Worm (Caenorhabditis elegans) whole organism, late embryonic: ENCODE results near the gene knl-3.
A peak's percentile ranks its signal among the peaks of the same experiment; 100 is the strongest.

Source experiments
- C08G9.2 ChIP-seq: sonication (generic microtip); optimal IDR thresholded peaks from 2 replicates; lab custom pipeline; 2016; ENCODE audit warnings: mild to moderate bottlenecking, missing genetic modification characterization, moderate library complexity, missing compliant biosample characterization
- C38D4.7 ChIP-seq: fragments of 200-800 bp; sonication (Bioruptor generic); optimal IDR thresholded peaks from 2 replicates; lab custom pipeline; 2018; ENCODE audit warnings: mild to moderate bottlenecking, missing genetic modification characterization, moderate library complexity, missing compliant biosample characterization
- F13H6.1 ChIP-seq: sonication (generic microtip); optimal IDR thresholded peaks from 2 replicates; lab custom pipeline; 2016; ENCODE audit warnings: missing genetic modification characterization, missing compliant biosample characterization
- K02D7.2 ChIP-seq: sonication (generic microtip); optimal IDR thresholded peaks from 2 replicates; lab custom pipeline; 2017; ENCODE audit warnings: mild to moderate bottlenecking, missing genetic modification characterization, missing compliant biosample characterization
- T23F11.4 ChIP-seq: fragments of 200-800 bp; sonication (Bioruptor generic); optimal IDR thresholded peaks from 2 replicates; lab custom pipeline; 2018; ENCODE audit warnings: mild to moderate bottlenecking, missing genetic modification characterization, missing compliant biosample characterization
- Y22D7AL.16 ChIP-seq: sonication (generic microtip); optimal IDR thresholded peaks from 2 replicates; lab custom pipeline; 2016; ENCODE audit warnings: missing genetic modification characterization, missing compliant biosample characterization
- ama-1 ChIP-seq: fragments of 150-350 bp; optimal IDR thresholded peaks from 2 replicates; lab custom pipeline; 2014
- ceh-18 ChIP-seq: sonication (generic microtip); optimal IDR thresholded peaks from 2 replicates; lab custom pipeline; 2016; ENCODE audit warnings: missing genetic modification characterization, missing compliant biosample characterization
- ceh-2 ChIP-seq: sonication (generic microtip); optimal IDR thresholded peaks from 2 replicates; lab custom pipeline; 2016; ENCODE audit warnings: missing genotype, missing genetic modification characterization, missing compliant biosample characterization
- ceh-22 ChIP-seq: sonication (generic microtip); optimal IDR thresholded peaks from 2 replicates; lab custom pipeline; 2017; ENCODE audit warnings: missing biosample characterization, missing genetic modification characterization
- ceh-30 ChIP-seq: fragments of 150-350 bp; optimal IDR thresholded peaks from 2 replicates; lab custom pipeline; 2014; ENCODE audit warnings: missing biosample characterization, missing genetic modification characterization
- ceh-31 ChIP-seq: sonication (generic microtip); optimal IDR thresholded peaks from 2 replicates; lab custom pipeline; 2016; ENCODE audit warnings: missing genetic modification characterization, missing compliant biosample characterization
- ceh-34 ChIP-seq: sonication (generic microtip); optimal IDR thresholded peaks from 2 replicates; lab custom pipeline; 2016; ENCODE audit warnings: mild to moderate bottlenecking, missing genetic modification characterization, missing compliant biosample characterization
- ceh-45 ChIP-seq: fragments of 200-800 bp; sonication (Bioruptor generic); IDR thresholded peaks from 2 replicates; pipeline ENCODE4 v1.3.6; 2022; ENCODE audit warnings: missing genetic modification reagents, missing genetic modification characterization, missing compliant biosample characterization
- ceh-48 ChIP-seq: sonication (generic microtip); optimal IDR thresholded peaks from 2 replicates; lab custom pipeline; 2016; ENCODE audit warnings: missing genetic modification characterization, inconsistent platforms, missing compliant biosample characterization
- ceh-6 ChIP-seq: fragments of 200-800 bp; sonication (Bioruptor generic); optimal IDR thresholded peaks from 2 replicates; lab custom pipeline; 2018; ENCODE audit warnings: mild to moderate bottlenecking, missing genetic modification characterization, missing compliant biosample characterization
- ceh-9 ChIP-seq: sonication (generic microtip); optimal IDR thresholded peaks from 2 replicates; lab custom pipeline; 2016; ENCODE audit warnings: mild to moderate bottlenecking, missing genetic modification characterization, inconsistent platforms, missing compliant biosample characterization
- che-1 ChIP-seq: sonication (generic microtip); optimal IDR thresholded peaks from 2 replicates; lab custom pipeline; 2016; ENCODE audit warnings: mild to moderate bottlenecking, missing genetic modification characterization, missing compliant biosample characterization
- dmd-4 ChIP-seq: sonication (generic microtip); optimal IDR thresholded peaks from 2 replicates; lab custom pipeline; 2016; ENCODE audit warnings: borderline replicate concordance, missing genetic modification characterization, missing compliant biosample characterization
- dve-1 ChIP-seq: sonication (generic microtip); optimal IDR thresholded peaks from 2 replicates; lab custom pipeline; 2017; ENCODE audit warnings: antibody characterized with exemption, mild to moderate bottlenecking, missing genetic modification characterization, missing compliant biosample characterization
- elt-2 ChIP-seq: sonication (generic microtip); optimal IDR thresholded peaks from 2 replicates; lab custom pipeline; 2016; ENCODE audit warnings: missing genetic modification reagents, missing genetic modification characterization, missing compliant biosample characterization
- elt-4 ChIP-seq: sonication (generic microtip); optimal IDR thresholded peaks from 2 replicates; lab custom pipeline; 2016; ENCODE audit warnings: missing genetic modification characterization, missing compliant biosample characterization
- eyg-1 ChIP-seq: sonication (generic microtip); optimal IDR thresholded peaks from 2 replicates; lab custom pipeline; 2016; ENCODE audit warnings: missing genotype, missing genetic modification characterization, missing compliant biosample characterization
- fax-1 ChIP-seq: sonication (generic microtip); optimal IDR thresholded peaks from 2 replicates; lab custom pipeline; 2016; ENCODE audit warnings: missing genotype, missing genetic modification characterization, missing compliant biosample characterization
- fkh-10 ChIP-seq: fragments of 150-350 bp; optimal IDR thresholded peaks from 2 replicates; lab custom pipeline; 2014; ENCODE audit warnings: missing biosample characterization, missing genetic modification reagents, missing genetic modification characterization
- fkh-6 ChIP-seq: sonication (generic microtip); optimal IDR thresholded peaks from 2 replicates; lab custom pipeline; 2016; ENCODE audit warnings: missing genetic modification characterization, missing compliant biosample characterization
- gmeb-2 ChIP-seq: sonication (generic microtip); optimal IDR thresholded peaks from 2 replicates; lab custom pipeline; 2016; ENCODE audit warnings: missing genetic modification characterization, inconsistent platforms, missing compliant biosample characterization
- hlh-13 ChIP-seq: fragments of 200-800 bp; sonication (Bioruptor generic); optimal IDR thresholded peaks from 2 replicates; lab custom pipeline; 2018; ENCODE audit warnings: mild to moderate bottlenecking, missing genetic modification characterization, missing compliant biosample characterization
- hlh-15 ChIP-seq: sonication (generic microtip); optimal IDR thresholded peaks from 2 replicates; lab custom pipeline; 2016; ENCODE audit warnings: missing genetic modification characterization, missing compliant biosample characterization
- hlh-30 ChIP-seq: sonication (generic microtip); optimal IDR thresholded peaks from 2 replicates; lab custom pipeline; 2017; ENCODE audit warnings: antibody characterized with exemption, missing genetic modification characterization, missing compliant biosample characterization; ENCODE audit not compliant: insufficient read depth
- hlh-6 ChIP-seq: sonication (generic microtip); optimal IDR thresholded peaks from 2 replicates; lab custom pipeline; 2016; ENCODE audit warnings: missing genotype, missing genetic modification characterization, missing compliant biosample characterization
- lim-6 ChIP-seq: sonication (generic microtip); optimal IDR thresholded peaks from 2 replicates; lab custom pipeline; 2016; ENCODE audit warnings: missing genetic modification characterization, missing compliant biosample characterization
- madf-2 ChIP-seq: sonication (generic microtip); optimal IDR thresholded peaks from 2 replicates; lab custom pipeline; 2017; ENCODE audit warnings: missing genetic modification characterization, missing compliant biosample characterization
- mec-3 ChIP-seq: sonication (generic microtip); optimal IDR thresholded peaks from 2 replicates; lab custom pipeline; 2016; ENCODE audit warnings: borderline replicate concordance, missing genetic modification characterization, missing compliant biosample characterization
- nfya-1 ChIP-seq: sonication (generic microtip); optimal IDR thresholded peaks from 2 replicates; lab custom pipeline; 2017; ENCODE audit warnings: missing genetic modification characterization, mild to moderate bottlenecking, missing compliant biosample characterization, antibody characterized with exemption, moderate library complexity
- nhr-232 ChIP-seq: sonication (generic microtip); optimal IDR thresholded peaks from 2 replicates; lab custom pipeline; 2016; ENCODE audit warnings: missing genetic modification characterization, missing compliant biosample characterization
- npax-4 ChIP-seq: sonication (generic microtip); optimal IDR thresholded peaks from 2 replicates; lab custom pipeline; 2016; ENCODE audit warnings: missing genetic modification characterization, missing compliant biosample characterization
- odd-2 ChIP-seq: sonication (generic microtip); optimal IDR thresholded peaks from 2 replicates; lab custom pipeline; 2017; ENCODE audit warnings: antibody characterized with exemption, mild to moderate bottlenecking, missing genetic modification characterization, missing compliant biosample characterization
- pat-9 ChIP-seq: fragments of 200-800 bp; sonication (Bioruptor generic); optimal IDR thresholded peaks from 2 replicates; lab custom pipeline; 2018; ENCODE audit warnings: mild to moderate bottlenecking, missing genetic modification characterization, moderate library complexity, missing compliant biosample characterization
- pha-2 ChIP-seq: sonication (generic microtip); optimal IDR thresholded peaks from 2 replicates; lab custom pipeline; 2017; ENCODE audit warnings: mild to moderate bottlenecking, missing genetic modification characterization, missing compliant biosample characterization
- pha-4 ChIP-seq: fragments of 150-350 bp; optimal IDR thresholded peaks from 2 replicates; lab custom pipeline; 2018; ENCODE audit warnings: missing biosample characterization, missing genetic modification reagents, missing genetic modification characterization
- pqm-1 ChIP-seq: sonication (generic microtip); optimal IDR thresholded peaks from 2 replicates; lab custom pipeline; 2016; ENCODE audit warnings: missing genetic modification characterization, missing compliant biosample characterization
- pros-1 ChIP-seq: fragments of 150-350 bp; optimal IDR thresholded peaks from 2 replicates; lab custom pipeline; 2014; ENCODE audit warnings: missing biosample characterization, missing genetic modification reagents, missing genetic modification characterization
- ref-2 ChIP-seq: sonication (generic microtip); optimal IDR thresholded peaks from 2 replicates; lab custom pipeline; 2016; ENCODE audit warnings: missing genetic modification characterization, missing compliant biosample characterization
- sdc-2 ChIP-seq: sonication (generic microtip); optimal IDR thresholded peaks from 2 replicates; lab custom pipeline; 2016; ENCODE audit warnings: missing genotype, missing genetic modification characterization, missing compliant biosample characterization
- sox-2 ChIP-seq: fragments of 200-800 bp; sonication (Bioruptor generic); IDR thresholded peaks from 2 replicates; pipeline ENCODE4 v1.3.6; 2022; ENCODE audit warnings: missing genetic modification reagents, missing genetic modification characterization, missing compliant biosample characterization
- sox-4 ChIP-seq: sonication (generic microtip); optimal IDR thresholded peaks from 2 replicates; lab custom pipeline; 2017; ENCODE audit warnings: mild to moderate bottlenecking, missing genetic modification characterization, inconsistent platforms, missing compliant biosample characterization
- tbx-2 ChIP-seq: sonication (generic microtip); optimal IDR thresholded peaks from 2 replicates; lab custom pipeline; 2016; ENCODE audit warnings: missing genetic modification characterization, missing compliant biosample characterization
- tbx-7 ChIP-seq: sonication (generic microtip); optimal IDR thresholded peaks from 2 replicates; lab custom pipeline; 2016; ENCODE audit warnings: missing genotype, missing genetic modification characterization, missing compliant biosample characterization
- ttx-3 ChIP-seq: sonication (generic microtip); optimal IDR thresholded peaks from 2 replicates; lab custom pipeline; 2016; ENCODE audit warnings: missing genetic modification reagents, missing genetic modification characterization, missing compliant biosample characterization
- unc-3 ChIP-seq, 2 experiments: fragments of 200-800 bp in 1 of 2; sonication (Bioruptor generic) in 1 of 2; sonication (generic microtip) in 1 of 2; conservative IDR thresholded peaks in 1 of 2; optimal IDR thresholded peaks in 1 of 2; 2 replicates each; pipeline versions ENCODE4 v1.3.6 to Lab custom; 2016 to 2022; ENCODE audit warnings: missing compliant biosample characterization in 2 of 2, missing genetic modification characterization in 2 of 2, missing genetic modification reagents in 1 of 2
- unc-42 ChIP-seq: sonication (generic microtip); optimal IDR thresholded peaks from 2 replicates; lab custom pipeline; 2016; ENCODE audit warnings: missing genotype, missing genetic modification characterization, missing compliant biosample characterization
- unc-86 ChIP-seq: sonication (generic microtip); optimal IDR thresholded peaks from 2 replicates; lab custom pipeline; 2016; ENCODE audit warnings: missing genetic modification characterization, missing compliant biosample characterization
- zip-5 ChIP-seq: sonication (generic microtip); optimal IDR thresholded peaks from 2 replicates; lab custom pipeline; 2016; ENCODE audit warnings: missing genetic modification characterization, missing compliant biosample characterization

The knl-3 gene

ce11 chrV:1821287-1821686 is 47.7 kb upstream of the knl-3 start, which contains the start of the genes gly-7 and mrpl-39:
Gene gly-7 (minus strand): TSS chrV:1821323.
Gene mrpl-39 (plus strand): TSS chrV:1821579.
- TF ChIP-seq ceh-9 (tag; lab: Kevin White, UChicago) (no peak), dve-1 (tag; lab: Kevin White, UChicago) (no peak), Y22D7AL.16 (no peak), odd-2 (tag; lab: Kevin White, UChicago) (peak; percentile 7), pat-9 (tag; lab: Kevin White, UChicago) (peak; percentile 48), nfya-1 (tag; lab: Kevin White, UChicago) (peak; percentile 59), elt-2 (tag; lab: Kevin White, UChicago) (peak; percentile 53), C08G9.2 (tag; lab: Kevin White, UChicago) (no peak), tbx-7 (tag; lab: Kevin White, UChicago) (no peak), hlh-6 (tag; lab: Kevin White, UChicago) (no peak), madf-2 (tag; lab: Kevin White, UChicago) (peak; percentile 50), hlh-13 (no peak), sox-2 (GFP tag; lab: Robert Waterston, UW) (no peak), elt-4 (tag; lab: Kevin White, UChicago) (no peak), mec-3 (tag; lab: Kevin White, UChicago) (no peak), gmeb-2 (peak; percentile 47), zip-5 (tag; lab: Kevin White, UChicago) (peak; percentile 16), ceh-34 (tag; lab: Kevin White, UChicago) (peak; percentile 15), pha-4 (no peak), ttx-3 (tag; lab: Kevin White, UChicago) (peak; percentile 27), npax-4 (tag; lab: Kevin White, UChicago) (no peak), ceh-22 (tag; lab: Kevin White, UChicago) (no peak), unc-86 (tag; lab: Kevin White, UChicago) (peak; percentile 27), ceh-18 (tag; lab: Kevin White, UChicago) (no peak), ceh-48 (tag; lab: Kevin White, UChicago) (no peak), lim-6 (no peak), tbx-2 (tag; lab: Kevin White, UChicago) (peak; percentile 55), ceh-45 (peak; percentile 37; the same call in 1 of the 2 replicates), T23F11.4 (no peak), unc-3 (GFP tag; conservative IDR thresholded peaks at IDR 0.05; lab: Robert Waterston, UW) (no peak), unc-3 (tag; optimal IDR thresholded peaks at IDR 0.05; lab: Kevin White, UChicago) (no peak), sox-4 (tag; lab: Kevin White, UChicago) (peak; percentile 44), dmd-4 (tag; lab: Kevin White, UChicago) (no peak), fkh-10 (no peak), fkh-6 (tag; lab: Kevin White, UChicago) (no peak), ceh-31 (tag; lab: Kevin White, UChicago) (peak; percentile 35), hlh-30 (tag; lab: Kevin White, UChicago) (no peak), unc-42 (tag; lab: Kevin White, UChicago) (no peak), ama-1 (lab: Kevin White, UChicago) (no peak), F13H6.1 (no peak), hlh-15 (tag; lab: Kevin White, UChicago) (peak; percentile 8), pqm-1 (tag; lab: Kevin White, UChicago) (no peak), eyg-1 (tag; lab: Kevin White, UChicago) (no peak), ceh-30 (tag; lab: Kevin White, UChicago) (no peak), pros-1 (tag; lab: Kevin White, UChicago) (no peak), pha-2 (tag; lab: Kevin White, UChicago) (peak; percentile 33), nhr-232 (tag; lab: Kevin White, UChicago) (no peak), fax-1 (no peak), ceh-6 (GFP tag; lab: Kevin White, UChicago) (no peak), K02D7.2 (no peak), ceh-2 (tag; lab: Kevin White, UChicago) (no peak), C38D4.7 (GFP tag; lab: Kevin White, UChicago) (peak; percentile 59), ref-2 (tag; lab: Kevin White, UChicago) (no peak), che-1 (tag; lab: Kevin White, UChicago) (peak; percentile 47), sdc-2 (tag; lab: Kevin White, UChicago) (no peak)
